Worm (Caenorhabditis elegans): ENCODE measurements around the gene T01B7.5.

DNA sequence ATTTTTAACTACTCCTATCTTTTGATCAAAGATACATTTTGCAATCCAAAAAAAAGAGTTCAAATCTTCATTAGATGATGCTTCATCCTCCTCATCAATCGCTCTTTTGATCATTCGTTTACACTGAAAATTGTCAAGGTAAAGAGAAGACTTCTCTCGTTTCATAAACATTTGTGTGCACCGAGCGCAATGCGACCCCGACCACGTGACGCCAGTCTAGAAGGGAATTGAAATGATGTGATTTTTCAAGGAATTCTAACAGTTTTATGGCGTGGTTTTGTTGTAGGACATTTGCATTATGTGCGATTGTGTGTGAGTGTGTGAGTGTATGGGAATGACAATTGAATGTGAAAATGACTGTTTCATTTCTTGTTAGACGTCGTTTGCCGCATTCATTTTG lies 24.6 kb downstream of the T01B7.5 start:
- TF ChIP-seq ceh-82 (tag; optimal IDR thresholded peaks at IDR 0.05) (no peak), unc-130 (GFP tag; optimal IDR thresholded peaks at IDR 0.05) (no peak), ztf-7 (tag; optimal IDR thresholded peaks at IDR 0.05) (no peak), lin-39 (tag; optimal IDR thresholded peaks at IDR 0.05) (no peak), nhr-11 (tag; optimal IDR thresholded peaks at IDR 0.05) (peak; percentile 26), arid-1 (GFP tag; conservative IDR thresholded peaks at IDR 0.05) (no peak), egl-27 (tag; optimal IDR thresholded peaks at IDR 0.05) (no peak), fkh-10 (GFP tag; optimal IDR thresholded peaks at IDR 0.05) (no peak), lsy-2 (tag; optimal IDR thresholded peaks at IDR 0.05) (peak in 1 of 2 experiments; percentile 39), ama-1 (optimal IDR thresholded peaks at IDR 0.05) (no peak), ces-1 (GFP tag; optimal IDR thresholded peaks at IDR 0.05) (no peak)
